Fruit fly (Drosophila melanogaster) whole organism, embryonic: Measurements from ENCODE around the gene Kah.

Experiments used
- ATbp ChIP-seq: fragments of 200-800 bp; sonication (Bioruptor generic); optimal IDR thresholded peaks from 2 replicates; lab custom pipeline; 2017; ENCODE audit warnings: missing biosample characterization, mild to moderate bottlenecking, missing genetic modification characterization, missing genetic modification reagents
- Bgb ChIP-seq: fragments of 200-800 bp; sonication (Bioruptor generic); IDR thresholded peaks from 2 replicates; pipeline ENCODE4 v1.3.6; 2022; ENCODE audit warnings: missing biosample characterization, missing genetic modification characterization; ENCODE audit not compliant: partially characterized antibody
- CG10543 ChIP-seq: fragments of 200-800 bp; sonication (Bioruptor generic); optimal IDR thresholded peaks from 3 replicates; lab custom pipeline; 2017; ENCODE audit warnings: missing biosample characterization, mild to moderate bottlenecking, missing genetic modification characterization, moderate library complexity
- CG10565 ChIP-seq: fragments of 200-800 bp; sonication (Bioruptor generic); optimal IDR thresholded peaks from 3 replicates; lab custom pipeline; 2016; ENCODE audit warnings: missing biosample characterization, mild to moderate bottlenecking, missing genetic modification characterization
- CG12155 ChIP-seq: fragments of 200-800 bp; sonication (Bioruptor generic); optimal IDR thresholded peaks from 3 replicates; lab custom pipeline; 2016; ENCODE audit warnings: missing biosample characterization, missing genetic modification characterization
- CG12744 ChIP-seq: fragments of 200-800 bp; sonication (Bioruptor generic); optimal IDR thresholded peaks from 2 replicates; lab custom pipeline; 2016; ENCODE audit warnings: missing biosample characterization, missing genetic modification characterization
- CG13424 ChIP-seq: fragments of 200-800 bp; sonication (Bioruptor generic); optimal IDR thresholded peaks from 2 replicates; lab custom pipeline; 2019; ENCODE audit warnings: missing biosample characterization, mild to moderate bottlenecking, missing genetic modification characterization, moderate library complexity
- CG15601 ChIP-seq: fragments of 200-800 bp; sonication (Bioruptor generic); optimal IDR thresholded peaks from 3 replicates; lab custom pipeline; 2019; ENCODE audit warnings: missing biosample characterization, mild to moderate bottlenecking, missing genetic modification characterization, moderate library complexity
- CG17568 ChIP-seq: fragments of 200-800 bp; sonication (Bioruptor generic); optimal IDR thresholded peaks from 2 replicates; lab custom pipeline; 2018; ENCODE audit warnings: missing biosample characterization, mild to moderate bottlenecking, missing genetic modification characterization, moderate library complexity
- CG18764 ChIP-seq: fragments of 200-800 bp; sonication (Bioruptor generic); optimal IDR thresholded peaks from 3 replicates; lab custom pipeline; 2016; ENCODE audit warnings: missing biosample characterization, missing genetic modification characterization
- CG31441 ChIP-seq: fragments of 200-800 bp; sonication (Bioruptor generic); IDR thresholded peaks from 2 replicates; pipeline ENCODE4 v1.3.6; 2022; ENCODE audit warnings: missing biosample characterization, missing genetic modification characterization
- CG3726 ChIP-seq: fragments of 200-800 bp; sonication (Bioruptor generic); IDR thresholded peaks from 3 replicates; pipeline ENCODE4, ENCODE4 v1.3.6; 2022; ENCODE audit warnings: missing biosample characterization, missing genetic modification characterization
- CG42726 ChIP-seq: fragments of 200-800 bp; sonication (Bioruptor generic); IDR thresholded peaks from 2 replicates; pipeline ENCODE4 v1.3.6; 2022; ENCODE audit warnings: missing biosample characterization, missing genetic modification characterization; ENCODE audit not compliant: partially characterized antibody
- CG6765 ChIP-seq: fragments of 200-800 bp; sonication (Bioruptor generic); optimal IDR thresholded peaks from 3 replicates; lab custom pipeline; 2017; ENCODE audit warnings: missing biosample characterization, mild to moderate bottlenecking, missing genetic modification characterization
- CG8944 ChIP-seq: fragments of 200-800 bp; sonication (Bioruptor generic); optimal IDR thresholded peaks from 3 replicates; lab custom pipeline; 2016; ENCODE audit warnings: missing biosample characterization, missing genetic modification characterization
- CG9932 ChIP-seq: fragments of 200-800 bp; sonication (Bioruptor generic); IDR thresholded peaks from 2 replicates; pipeline ENCODE4 v1.3.6; 2022; ENCODE audit warnings: missing biosample characterization, missing genetic modification characterization
- CoRest ChIP-seq: fragments of 200-800 bp; sonication (Bioruptor generic); optimal IDR thresholded peaks from 3 replicates; lab custom pipeline; 2018; ENCODE audit warnings: missing biosample characterization, mild to moderate bottlenecking, missing genetic modification characterization, moderate library complexity
- E2f2 ChIP-seq: fragments of 200-800 bp; sonication (Bioruptor generic); IDR thresholded peaks from 2 replicates; pipeline ENCODE4 v1.3.6; 2022; ENCODE audit warnings: missing biosample characterization, missing genetic modification characterization
- GATAe ChIP-seq: fragments of 200-800 bp; sonication (Bioruptor generic); conservative IDR thresholded peaks from 2 replicates; pipeline ENCODE4 v1.3.6; 2022; ENCODE audit warnings: missing biosample characterization, missing genetic modification characterization
- HLHmδ ChIP-seq: fragments of 200-800 bp; sonication (Bioruptor generic); optimal IDR thresholded peaks from 2 replicates; lab custom pipeline; 2018; ENCODE audit warnings: missing biosample characterization, mild to moderate bottlenecking, missing genetic modification characterization, moderate library complexity
- Hr78 ChIP-seq, 2 experiments: fragments of 200-800 bp in 1 of 2; fragments of >200 bp in 1 of 2; sonication (Bioruptor generic) in 1 of 2; optimal IDR thresholded peaks; 2 replicates each; lab custom pipeline; 2017 to 2019; ENCODE audit warnings: missing biosample characterization in 2 of 2, missing genetic modification characterization in 2 of 2, mild to moderate bottlenecking in 1 of 2, moderate library complexity in 1 of 2
- Max ChIP-seq: fragments of 200-800 bp; sonication (Bioruptor generic); optimal IDR thresholded peaks from 2 replicates; lab custom pipeline; 2016; ENCODE audit warnings: missing biosample characterization, mild to moderate bottlenecking, missing genetic modification characterization
- PHDP ChIP-seq: fragments of 200-800 bp; sonication (Bioruptor generic); optimal IDR thresholded peaks from 3 replicates; lab custom pipeline; 2018; ENCODE audit warnings: missing biosample characterization, mild to moderate bottlenecking, missing genetic modification characterization, moderate library complexity
- Sox102F ChIP-seq: fragments of 200-800 bp; sonication (Bioruptor generic); optimal IDR thresholded peaks from 2 replicates; lab custom pipeline; 2018; ENCODE audit warnings: missing biosample characterization, mild to moderate bottlenecking, missing genetic modification characterization, moderate library complexity
- Usf ChIP-seq: fragments of 200-800 bp; sonication (Bioruptor generic); optimal IDR thresholded peaks from 2 replicates; lab custom pipeline; 2017; ENCODE audit warnings: missing genotype, missing biosample characterization, missing genetic modification characterization
- al ChIP-seq: fragments of 200-800 bp; sonication (Bioruptor generic); IDR thresholded peaks from 2 replicates; pipeline ENCODE4 v1.3.6; 2022; ENCODE audit warnings: missing biosample characterization, missing genetic modification characterization
- en ChIP-seq: fragments of 200-800 bp; sonication (Bioruptor generic); optimal IDR thresholded peaks from 2 replicates; lab custom pipeline; 2016; ENCODE audit warnings: missing biosample characterization, missing genetic modification characterization
- ewg ChIP-seq: fragments of 200-800 bp; sonication (Bioruptor generic); optimal IDR thresholded peaks from 3 replicates; lab custom pipeline; 2017; ENCODE audit warnings: mild to moderate bottlenecking, missing biosample characterization, missing genetic modification reagents, missing genetic modification characterization
- fu2 ChIP-seq: fragments of 200-800 bp; sonication (Bioruptor generic); optimal IDR thresholded peaks from 2 replicates; lab custom pipeline; 2016; ENCODE audit warnings: missing biosample characterization, missing genetic modification characterization
- hbn ChIP-seq: fragments of 200-800 bp; sonication (Bioruptor generic); IDR thresholded peaks from 2 replicates; pipeline ENCODE4 v1.3.6; 2022; ENCODE audit warnings: missing biosample characterization, missing genetic modification characterization; ENCODE audit not compliant: partially characterized antibody
- ind ChIP-seq: fragments of 200-800 bp; sonication (Bioruptor generic); optimal IDR thresholded peaks from 3 replicates; lab custom pipeline; 2016; ENCODE audit warnings: missing biosample characterization, missing genetic modification characterization
- ken ChIP-seq: fragments of 200-800 bp; sonication (Bioruptor generic); IDR thresholded peaks from 3 replicates; pipeline ENCODE4 v1.3.6; 2022; ENCODE audit warnings: missing biosample characterization, missing genetic modification characterization
- klu ChIP-seq: fragments of 200-800 bp; sonication (Bioruptor generic); IDR thresholded peaks from 2 replicates; pipeline ENCODE4 v1.3.6; 2022; ENCODE audit warnings: missing biosample characterization, missing genetic modification characterization
- kni ChIP-seq: fragments of 200-800 bp; sonication (Bioruptor generic); optimal IDR thresholded peaks from 3 replicates; lab custom pipeline; 2017; ENCODE audit warnings: mild to moderate bottlenecking, missing biosample characterization, missing genetic modification reagents, missing genetic modification characterization
- lov ChIP-seq, 2 experiments: fragments of 200-800 bp in 1 of 2; fragments of >200 bp in 1 of 2; sonication (Bioruptor generic) in 1 of 2; IDR thresholded peaks in 1 of 2; optimal IDR thresholded peaks in 1 of 2; 2 replicates in 1 of 2; 3 replicates in 1 of 2; pipeline versions ENCODE4 v1.3.6 to Lab custom; 2017 to 2022; ENCODE audit warnings: missing biosample characterization in 1 of 2, missing genetic modification characterization in 1 of 2
- nau ChIP-seq: fragments of 200-800 bp; sonication (Bioruptor generic); optimal IDR thresholded peaks from 3 replicates; lab custom pipeline; 2017; ENCODE audit warnings: missing biosample characterization, mild to moderate bottlenecking, missing genetic modification characterization, missing genetic modification reagents
- nerfin-1 ChIP-seq: fragments of 200-800 bp; sonication (Bioruptor generic); optimal IDR thresholded peaks from 3 replicates; lab custom pipeline; 2019; ENCODE audit warnings: missing biosample characterization, mild to moderate bottlenecking, missing genetic modification characterization, moderate library complexity
- onecut ChIP-seq: fragments of 200-800 bp; sonication (Bioruptor generic); IDR thresholded peaks from 2 replicates; pipeline ENCODE4 v1.3.6; 2022; ENCODE audit warnings: missing biosample characterization, missing genetic modification characterization
- psq ChIP-seq: fragments of 200-800 bp; sonication (Bioruptor generic); optimal IDR thresholded peaks from 2 replicates; lab custom pipeline; 2017; ENCODE audit warnings: missing biosample characterization, missing genetic modification characterization
- salm ChIP-seq: fragments of 200-800 bp; sonication (Bioruptor generic); optimal IDR thresholded peaks from 2 replicates; lab custom pipeline; 2018; ENCODE audit warnings: missing biosample characterization, mild to moderate bottlenecking, missing genetic modification characterization
- schlank ChIP-seq: fragments of 200-800 bp; sonication (Bioruptor generic); optimal IDR thresholded peaks from 2 replicates; lab custom pipeline; 2018; ENCODE audit warnings: missing biosample characterization, mild to moderate bottlenecking, missing genetic modification characterization
- sens-2 ChIP-seq: fragments of 200-800 bp; sonication (Bioruptor generic); IDR thresholded peaks from 2 replicates; pipeline ENCODE4 v1.3.6; 2022; ENCODE audit warnings: missing biosample characterization, missing genetic modification characterization
- sim ChIP-seq: fragments of 200-800 bp; sonication (Bioruptor generic); IDR thresholded peaks from 2 replicates; pipeline ENCODE4 v1.3.6; 2022; ENCODE audit warnings: missing biosample characterization, missing genetic modification characterization
- slbo ChIP-seq: fragments of 200-800 bp; sonication (Bioruptor generic); IDR thresholded peaks from 2 replicates; pipeline ENCODE4 v1.3.6; 2022; ENCODE audit warnings: missing biosample characterization, missing genetic modification characterization
- tap ChIP-seq: fragments of 200-800 bp; optimal IDR thresholded peaks from 3 replicates; lab custom pipeline; 2019; ENCODE audit warnings: missing biosample characterization, mild to moderate bottlenecking, missing genetic modification characterization, moderate library complexity
- twi ChIP-seq: fragments of 200-800 bp; optimal IDR thresholded peaks from 2 replicates; lab custom pipeline; 2019; ENCODE audit warnings: missing biosample characterization, mild to moderate bottlenecking, missing genetic modification characterization, moderate library complexity

The Kah gene

DNA sequence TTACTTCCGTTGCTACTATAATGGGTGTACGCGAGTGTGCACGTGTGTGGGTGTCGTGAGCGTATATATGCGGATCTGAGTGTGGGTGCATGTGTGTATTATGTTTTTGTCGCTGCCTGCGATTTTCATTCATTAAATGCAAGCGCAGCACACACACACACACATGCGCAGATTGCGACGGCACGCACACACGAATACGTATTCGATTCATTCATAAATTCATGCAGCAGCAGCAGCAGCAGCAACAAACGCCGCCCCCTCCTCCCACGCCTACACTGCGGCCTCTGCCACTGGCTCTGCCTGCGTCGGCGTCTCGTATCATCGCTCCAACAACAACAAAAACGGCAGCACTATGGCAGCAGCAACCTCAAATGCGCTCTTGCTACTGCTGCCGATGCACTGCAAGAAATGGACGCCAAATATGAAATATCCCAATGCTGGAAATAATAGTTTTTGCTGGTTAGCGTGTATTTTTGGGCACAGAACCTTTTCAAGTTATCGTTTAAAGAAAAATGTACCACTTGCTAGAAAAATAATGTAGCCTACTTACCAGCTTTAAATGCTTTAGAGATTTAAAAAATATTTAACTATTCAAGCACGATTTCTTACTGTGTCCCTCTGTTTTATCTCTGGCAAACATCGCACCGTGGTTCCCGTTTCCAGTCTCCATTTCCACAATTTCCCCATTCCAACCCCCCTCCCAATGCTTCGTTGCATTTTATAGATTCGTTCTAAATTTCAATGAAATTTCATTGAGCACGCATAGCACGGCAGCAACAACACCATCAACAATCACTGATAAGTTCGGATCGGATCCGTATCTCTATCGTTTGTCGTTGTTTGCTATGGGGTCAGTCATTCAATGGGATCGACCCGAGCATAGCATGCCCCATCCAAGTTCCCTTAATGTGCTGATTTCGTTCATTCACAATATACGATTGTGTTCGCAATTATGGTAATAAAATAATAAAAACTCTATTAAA is 44.5 kb upstream of the Kah start (continued):
- TF ChIP-seq slbo (GFP tag; lab: Robert Waterston, UW) (peak; percentile 49), CG12155 (GFP tag; lab: Kevin White, UChicago) (peak; percentile 52), CoRest (peak; percentile 88), CG9932 (GFP tag; lab: Robert Waterston, UW) (0 out of 2 replicates have a peak, but pooled peaks have one; percentile 23), nerfin-1 (tag; lab: Kevin White, UChicago) (peak; percentile 81), sim (GFP tag; lab: Robert Waterston, UW) (peak; percentile 78), CG31441 (GFP tag; lab: Robert Waterston, UW) (peak; percentile 85), CG12744 (GFP tag; lab: Kevin White, UChicago) (peak; percentile 54), al (GFP tag; lab: Robert Waterston, UW) (no peak), CG3726 (GFP tag; lab: Robert Waterston, UW) (peak; percentile 77; the same call in 1 of the 3 replicates), CG17568 (GFP tag; lab: Kevin White, UChicago) (peak; percentile 50), schlank (tag; lab: Kevin White, UChicago) (peak; percentile 13), Usf (GFP tag; lab: Kevin White, UChicago) (peak; percentile 56), Sox102F (GFP tag; lab: Kevin White, UChicago) (peak; percentile 94), nau (peak; percentile 71), twi (tag; lab: Kevin White, UChicago) (peak; percentile 70), CG10543 (GFP tag; lab: Kevin White, UChicago) (peak; percentile 17), fu2 (GFP tag; lab: Kevin White, UChicago) (peak; percentile 43), sens-2 (GFP tag; lab: Robert Waterston, UW) (peak; percentile 83), HLHmδ (GFP tag; lab: Kevin White, UChicago) (no peak), Bgb (GFP tag; lab: Robert Waterston, UW) (0 out of 2 replicates have a peak, but pooled peaks have one; percentile 8), ATbp (peak; percentile 90), lov (optimal IDR thresholded peaks at IDR 0.05; lab: Kevin White, UChicago) (no peak), lov (GFP tag; IDR thresholded peaks at IDR 0.05; lab: Robert Waterston, UW) (peak; percentile 49; the same call in 1 of the 3 replicates), klu (GFP tag; lab: Robert Waterston, UW) (0 out of 2 replicates have a peak, but pooled peaks have one; percentile 30), CG18764 (GFP tag; lab: Kevin White, UChicago) (peak; percentile 68), CG10565 (GFP tag; lab: Kevin White, UChicago) (peak; percentile 58), CG6765 (GFP tag; lab: Kevin White, UChicago) (peak; percentile 11), CG42726 (GFP tag; lab: Robert Waterston, UW) (0 out of 2 replicates have a peak, but pooled peaks have one; percentile 32), CG15601 (tag; lab: Kevin White, UChicago) (peak; percentile 90), ind (peak; percentile 84), onecut (GFP tag; lab: Robert Waterston, UW) (peak; percentile 76), CG13424 (peak; percentile 85), en (peak; percentile 58), CG8944 (GFP tag; lab: Kevin White, UChicago) (peak; percentile 88), Hr78 (GFP tag; optimal IDR thresholded peaks at IDR 0.05; lab: Kevin White, UChicago) (peak in 1 of 2 experiments; percentile 78), hbn (no peak), kni (GFP tag; lab: Kevin White, UChicago) (peak; percentile 72), PHDP (tag; lab: Kevin White, UChicago) (peak; percentile 86), tap (peak; percentile 51), Max (GFP tag; lab: Kevin White, UChicago) (peak; percentile 63), GATAe (GFP tag; lab: Robert Waterston, UW) (no peak), ken (GFP tag; lab: Robert Waterston, UW) (peak; percentile 94), ewg (GFP tag; lab: Kevin White, UChicago) (peak; percentile 87), psq (peak; percentile 27), E2f2 (GFP tag; lab: Robert Waterston, UW) (peak; percentile 59; the same call in 1 of the 2 replicates), salm (tag; lab: Kevin White, UChicago) (peak; percentile 59)
